Fruit fly (Drosophila melanogaster): ENCODE data around the gene Ugt305A1.

DNA sequence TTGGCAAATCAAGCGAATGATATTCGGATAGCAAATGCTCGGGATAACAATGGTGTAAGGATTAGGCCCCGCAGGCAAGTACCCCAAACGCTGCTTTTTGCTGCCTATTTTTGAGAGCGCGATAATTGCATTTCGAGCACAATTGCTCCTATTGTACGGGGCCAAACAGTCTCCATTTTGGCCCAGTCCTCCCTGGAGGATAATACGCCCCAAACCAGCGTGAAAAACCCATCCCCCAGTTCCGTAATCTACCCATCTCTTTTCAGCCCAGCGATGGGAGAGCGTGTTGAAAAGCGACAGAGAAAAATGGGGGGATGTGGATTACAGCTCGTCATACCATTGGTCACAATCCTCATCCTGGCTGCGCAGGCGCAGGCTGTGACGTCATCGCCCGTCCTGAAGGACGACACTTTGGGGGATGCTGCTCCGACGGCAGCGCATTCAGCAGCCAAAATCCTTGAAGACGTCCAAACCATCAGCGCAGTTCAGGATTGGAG lies 29.2 kb downstream of the Ugt305A1 start, which contains the start of gene Gad1:
- TF ChIP-seq foxo (GFP tag; optimal IDR thresholded peaks at IDR 0.05) (no peak), h (GFP tag; optimal IDR thresholded peaks at IDR 0.05) (no peak), Abd-B (GFP tag; optimal IDR thresholded peaks at IDR 0.05) (no peak), CG32264 (GFP tag; optimal IDR thresholded peaks at IDR 0.05) (no peak), sv (GFP tag; optimal IDR thresholded peaks at IDR 0.05) (no peak)

All from whole organism, wandering third instar larva.